Worm (Caenorhabditis elegans): Measurements from ENCODE around the gene Y49F6A.12.

DNA sequence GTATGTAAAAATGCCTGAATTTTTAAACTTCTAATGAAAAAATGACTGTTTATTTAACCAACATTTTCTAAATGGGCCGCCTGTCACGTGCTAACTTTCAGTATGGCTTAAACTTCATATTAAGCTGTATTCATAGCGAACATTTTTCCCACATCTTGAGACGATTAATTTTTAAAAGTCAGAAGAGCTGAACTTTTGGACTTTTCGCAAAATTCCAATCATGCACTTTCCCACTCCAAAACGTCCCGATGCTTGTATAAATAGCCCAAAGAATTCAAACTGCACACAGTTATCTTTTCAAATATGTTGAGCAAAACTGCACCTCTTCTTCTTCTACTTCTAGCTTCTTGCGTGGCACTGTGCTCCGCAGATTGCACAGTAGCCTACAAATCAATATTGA, 18.7 kb upstream of the Y49F6A.12 start, which contains the start of gene clec-132:
- no peak for TF ChIP-seq akir-1 (GFP tag; optimal IDR thresholded peaks at IDR 0.05)
- TF ChIP-seq attf-6 (GFP tag; IDR thresholded peaks at IDR 0.05): no peak
- no peak for TF ChIP-seq mes-4 (tag; optimal IDR thresholded peaks at IDR 0.05)
- TF ChIP-seq F49E8.2 (tag; optimal IDR thresholded peaks at IDR 0.05; ENCODE audit: insufficient read depth): no peak
- TF ChIP-seq pha-4 (tag; optimal IDR thresholded peaks at IDR 0.05): no peak
- no peak for TF ChIP-seq snpc-1.1 (tag; optimal IDR thresholded peaks at IDR 0.05; ENCODE audit: insufficient read depth)
- TF ChIP-seq madf-10 (tag; optimal IDR thresholded peaks at IDR 0.05): no peak
- no peak for TF ChIP-seq ceh-79 (tag; optimal IDR thresholded peaks at IDR 0.05)
- TF ChIP-seq efl-1 (GFP tag; optimal IDR thresholded peaks at IDR 0.05): no peak
- no peak for TF ChIP-seq F39B2.1 (GFP tag; IDR thresholded peaks at IDR 0.05)
- no peak for TF ChIP-seq bed-1 (GFP tag; IDR thresholded peaks at IDR 0.05)
